Fruit fly (Drosophila melanogaster) whole organism, adult: Measurements from ENCODE around the gene CG44426.

Experiments used
- CG11617 ChIP-seq: fragments of 200-800 bp; sonication (Bioruptor generic); optimal IDR thresholded peaks from 2 replicates; lab custom pipeline; 2017; ENCODE audit warnings: mild to moderate bottlenecking, missing biosample characterization, missing genetic modification reagents, missing genetic modification characterization
- CG12768 ChIP-seq: fragments of 200-800 bp; sonication (Bioruptor generic); optimal IDR thresholded peaks from 2 replicates; lab custom pipeline; 2017; ENCODE audit warnings: missing biosample characterization, missing genetic modification characterization, mild to moderate bottlenecking, moderate library complexity, missing genetic modification reagents
- CG14711 ChIP-seq: fragments of 200-800 bp; sonication (Bioruptor generic); optimal IDR thresholded peaks from 2 replicates; lab custom pipeline; 2018; ENCODE audit warnings: missing biosample characterization, mild to moderate bottlenecking, missing genetic modification characterization, moderate library complexity
- CG1620 ChIP-seq: fragments of 200-800 bp; sonication (Bioruptor generic); optimal IDR thresholded peaks from 2 replicates; lab custom pipeline; 2016; ENCODE audit warnings: missing biosample characterization, missing genetic modification characterization
- CG33017 ChIP-seq: fragments of 200-800 bp; sonication (Bioruptor generic); optimal IDR thresholded peaks from 2 replicates; lab custom pipeline; 2018; ENCODE audit warnings: missing biosample characterization, mild to moderate bottlenecking, missing genetic modification characterization, moderate library complexity
- CG5204 ChIP-seq: fragments of 200-800 bp; sonication (Bioruptor generic); optimal IDR thresholded peaks from 2 replicates; lab custom pipeline; 2016; ENCODE audit warnings: missing biosample characterization, missing genetic modification characterization
- CG7045 ChIP-seq: fragments of 200-800 bp; sonication (Bioruptor generic); optimal IDR thresholded peaks from 2 replicates; lab custom pipeline; 2017; ENCODE audit warnings: missing biosample characterization, mild to moderate bottlenecking, missing genetic modification characterization
- CG7101 ChIP-seq: fragments of 200-800 bp; sonication (Bioruptor generic); optimal IDR thresholded peaks from 2 replicates; lab custom pipeline; 2018; ENCODE audit warnings: missing biosample characterization, mild to moderate bottlenecking, missing genetic modification characterization, moderate library complexity
- Clk ChIP-seq: fragments of 200-800 bp; sonication (Bioruptor generic); optimal IDR thresholded peaks from 2 replicates; lab custom pipeline; 2017; ENCODE audit warnings: missing biosample characterization, missing genetic modification characterization
- Crg-1 ChIP-seq: fragments of 200-800 bp; sonication (Bioruptor generic); optimal IDR thresholded peaks from 2 replicates; lab custom pipeline; 2016; ENCODE audit warnings: missing biosample characterization, missing genetic modification characterization
- Hr96 ChIP-seq: fragments of 200-800 bp; sonication (Bioruptor generic); optimal IDR thresholded peaks from 2 replicates; lab custom pipeline; 2016; ENCODE audit warnings: missing biosample characterization, missing genetic modification characterization
- Mnt ChIP-seq: fragments of 200-800 bp; sonication (Bioruptor generic); optimal IDR thresholded peaks from 2 replicates; lab custom pipeline; 2016; ENCODE audit warnings: missing biosample characterization, mild to moderate bottlenecking, missing genetic modification characterization
- bab1 ChIP-seq: fragments of 200-800 bp; sonication (Bioruptor generic); optimal IDR thresholded peaks from 3 replicates; lab custom pipeline; 2019; ENCODE audit warnings: missing biosample characterization, mild to moderate bottlenecking, missing genetic modification characterization, moderate library complexity
- cic ChIP-seq: fragments of 200-800 bp; sonication (Bioruptor generic); optimal IDR thresholded peaks from 2 replicates; lab custom pipeline; 2017; ENCODE audit warnings: missing biosample characterization, mild to moderate bottlenecking, missing genetic modification characterization, moderate library complexity
- cnc ChIP-seq, 2 experiments: fragments of >200 bp; optimal IDR thresholded peaks; 2 replicates each; lab custom pipeline; 2017
- kay ChIP-seq: fragments of 200-800 bp; sonication (Bioruptor generic); peaks from one replicate; lab custom pipeline; 2016; ENCODE audit warnings: missing biosample characterization, missing genetic modification characterization, borderline replicate concordance
- ovo ChIP-seq: fragments of 200-800 bp; sonication (Bioruptor generic); optimal IDR thresholded peaks from 2 replicates; lab custom pipeline; 2016; ENCODE audit warnings: missing biosample characterization, missing genetic modification characterization
- pad ChIP-seq: fragments of 200-800 bp; sonication (Bioruptor generic); optimal IDR thresholded peaks from 3 replicates; lab custom pipeline; 2017; ENCODE audit warnings: missing biosample characterization, missing genetic modification characterization, mild to moderate bottlenecking, moderate library complexity, missing genetic modification reagents
- tj ChIP-seq: fragments of 200-800 bp; sonication (Bioruptor generic); optimal IDR thresholded peaks from 3 replicates; lab custom pipeline; 2017; ENCODE audit warnings: missing biosample characterization, mild to moderate bottlenecking, missing genetic modification characterization, moderate library complexity
- toe ChIP-seq: fragments of 200-800 bp; sonication (Bioruptor generic); optimal IDR thresholded peaks from 2 replicates; lab custom pipeline; 2016; ENCODE audit warnings: missing biosample characterization, missing genetic modification characterization

The CG44426 gene

dm6 chrX:20984386-20984785 lies 6.3 kb downstream of the CG44426 start, which contains the start of gene CG11666:
CG11666 (plus strand) TSS chrX:20984686.
- TF ChIP-seq CG12768 (GFP tag; lab: Kevin White, UChicago) (no peak), ovo (GFP tag; lab: Kevin White, UChicago) (no peak), Mnt (GFP tag; lab: Kevin White, UChicago) (no peak), CG7045 (no peak), Hr96 (no peak), CG33017 (tag; lab: Kevin White, UChicago) (no peak), pad (GFP tag; lab: Kevin White, UChicago) (no peak), CG5204 (GFP tag; lab: Kevin White, UChicago) (no peak), bab1 (GFP tag; lab: Kevin White, UChicago) (no peak), cnc (optimal IDR thresholded peaks at IDR 0.05; lab: Kevin White, UChicago) (no peak), CG7101 (tag; lab: Kevin White, UChicago) (no peak)

- peak; percentile 50 for TF ChIP-seq CG7045
- no peak for TF ChIP-seq CG12768 (GFP tag; lab: Kevin White, UChicago)
- TF ChIP-seq toe, result peak; percentile 20
- TF ChIP-seq Clk, result no peak
- no peak for TF ChIP-seq pad (GFP tag; lab: Kevin White, UChicago)
- no peak for TF ChIP-seq CG1620 (GFP tag; lab: Kevin White, UChicago)
- TF ChIP-seq Hr96, result no peak
- no peak for TF ChIP-seq kay (GFP tag; lab: Kevin White, UChicago)
- TF ChIP-seq cnc (optimal IDR thresholded peaks at IDR 0.05; lab: Kevin White, UChicago), result no peak
- peak; percentile 28 for TF ChIP-seq CG5204 (GFP tag; lab: Kevin White, UChicago)
Measured at dm6 chrX:21010541-21010940, 32.5 kb downstream of the CG44426 start.

dm6 chrX:21017568-21017967 lies 39.5 kb downstream of the CG44426 start:
- TF ChIP-seq cic (GFP tag; lab: Kevin White, UChicago) (no peak), Crg-1 (GFP tag; lab: Kevin White, UChicago) (no peak), toe (no peak), CG1620 (GFP tag; lab: Kevin White, UChicago) (no peak), CG11617 (GFP tag; lab: Kevin White, UChicago) (no peak), Mnt (GFP tag; lab: Kevin White, UChicago) (no peak), Hr96 (no peak), pad (GFP tag; lab: Kevin White, UChicago) (no peak), bab1 (GFP tag; lab: Kevin White, UChicago) (no peak), CG7101 (tag; lab: Kevin White, UChicago) (no peak), tj (GFP tag; lab: Kevin White, UChicago) (no peak), CG7045 (no peak), ovo (GFP tag; lab: Kevin White, UChicago) (no peak), CG14711 (tag; lab: Kevin White, UChicago) (no peak), CG5204 (GFP tag; lab: Kevin White, UChicago) (no peak)

- TF ChIP-seq cic (GFP tag; lab: Kevin White, UChicago) (no peak), Clk (no peak), CG14711 (tag; lab: Kevin White, UChicago) (no peak), CG1620 (GFP tag; lab: Kevin White, UChicago) (no peak), Crg-1 (GFP tag; lab: Kevin White, UChicago) (no peak), CG33017 (tag; lab: Kevin White, UChicago) (no peak), pad (GFP tag; lab: Kevin White, UChicago) (no peak), cnc (optimal IDR thresholded peaks at IDR 0.05; lab: Kevin White, UChicago) (no peak), CG7101 (tag; lab: Kevin White, UChicago) (no peak), kay (GFP tag; lab: Kevin White, UChicago) (no peak), Mnt (GFP tag; lab: Kevin White, UChicago) (no peak), CG7045 (no peak), tj (GFP tag; lab: Kevin White, UChicago) (no peak), CG11617 (GFP tag; lab: Kevin White, UChicago) (no peak)
Measured at dm6 chrX:21025788-21026187, 47.7 kb downstream of the CG44426 start, which contains the start of gene r-cup. r-cup (minus strand) TSS chrX:21025888.

dm6 chrX:21027929-21028575 lies 50.0 kb downstream of the CG44426 start, which contains the start of gene CG1532:
CG1532 (minus strand) TSS chrX:21028361.
- TF ChIP-seq pad (GFP tag; lab: Kevin White, UChicago) (no peak), ovo (GFP tag; lab: Kevin White, UChicago) (peak; percentile 3), tj (GFP tag; lab: Kevin White, UChicago) (no peak), CG11617 (GFP tag; lab: Kevin White, UChicago) (no peak), bab1 (GFP tag; lab: Kevin White, UChicago) (peak; percentile 49), toe (no peak), kay (GFP tag; lab: Kevin White, UChicago) (peak; percentile 77), cnc (optimal IDR thresholded peaks at IDR 0.05; lab: Kevin White, UChicago) (no peak), Hr96 (peak; percentile 50), CG1620 (GFP tag; lab: Kevin White, UChicago) (peak; percentile 17), CG5204 (GFP tag; lab: Kevin White, UChicago) (peak; percentile 9), CG7101 (tag; lab: Kevin White, UChicago) (peak; percentile 13), CG7045 (no peak), CG12768 (GFP tag; lab: Kevin White, UChicago) (no peak), CG14711 (tag; lab: Kevin White, UChicago) (peak; percentile 2), CG33017 (tag; lab: Kevin White, UChicago) (no peak), Crg-1 (GFP tag; lab: Kevin White, UChicago) (no peak), cic (GFP tag; lab: Kevin White, UChicago) (no peak), Clk (no peak), Mnt (GFP tag; lab: Kevin White, UChicago) (peak; percentile 57)
